Fruit fly (Drosophila melanogaster) whole organism, embryonic: ENCODE data around the gene MED15.
A peak's percentile ranks its signal among the peaks of the same experiment; 100 is the strongest.

Source experiments
- CG10274 ChIP-seq: fragments of 200-800 bp; sonication (Bioruptor generic); optimal IDR thresholded peaks from 3 replicates; lab custom pipeline; 2017; ENCODE audit warnings: missing biosample characterization, mild to moderate bottlenecking, missing genetic modification characterization
- CG10462 ChIP-seq: fragments of 200-800 bp; sonication (Bioruptor generic); optimal IDR thresholded peaks from 2 replicates; lab custom pipeline; 2016; ENCODE audit warnings: missing biosample characterization, missing genetic modification characterization
- CG11247 ChIP-seq: fragments of 200-800 bp; sonication (Bioruptor generic); IDR thresholded peaks from 2 replicates; pipeline ENCODE4 v1.3.6; 2022; ENCODE audit warnings: missing biosample characterization, missing genetic modification characterization
- CG11723 ChIP-seq: fragments of 200-800 bp; sonication (Bioruptor generic); optimal IDR thresholded peaks from 2 replicates; lab custom pipeline; 2017; ENCODE audit warnings: missing biosample characterization, mild to moderate bottlenecking, missing genetic modification characterization
- CG12769 ChIP-seq: fragments of 200-800 bp; sonication (Bioruptor generic); optimal IDR thresholded peaks from 2 replicates; lab custom pipeline; 2019; ENCODE audit warnings: missing biosample characterization, mild to moderate bottlenecking, missing genetic modification characterization, moderate library complexity
- CG13624 ChIP-seq: fragments of 200-800 bp; sonication (Bioruptor generic); optimal IDR thresholded peaks from 2 replicates; lab custom pipeline; 2016; ENCODE audit warnings: missing biosample characterization, missing genetic modification characterization
- CG17361 ChIP-seq: fragments of 200-800 bp; sonication (Bioruptor generic); IDR thresholded peaks from 3 replicates; pipeline ENCODE4 v1.3.6; 2022; ENCODE audit warnings: missing biosample characterization, missing genetic modification characterization
- CG17385 ChIP-seq: fragments of 200-800 bp; sonication (Bioruptor generic); optimal IDR thresholded peaks from 3 replicates; lab custom pipeline; 2018; ENCODE audit warnings: missing biosample characterization, mild to moderate bottlenecking, missing genetic modification characterization
- CG17829 ChIP-seq: fragments of 200-800 bp; optimal IDR thresholded peaks from 2 replicates; lab custom pipeline; 2019; ENCODE audit warnings: missing biosample characterization, mild to moderate bottlenecking, missing genetic modification characterization, moderate library complexity
- CG1792 ChIP-seq: fragments of 200-800 bp; sonication (Bioruptor generic); optimal IDR thresholded peaks from 2 replicates; lab custom pipeline; 2016; ENCODE audit warnings: missing biosample characterization, missing genetic modification characterization
- CG18599 ChIP-seq: fragments of 200-800 bp; sonication (Bioruptor generic); optimal IDR thresholded peaks from 3 replicates; lab custom pipeline; 2017; ENCODE audit warnings: missing biosample characterization, missing genetic modification characterization, mild to moderate bottlenecking, moderate library complexity, missing genetic modification reagents
- CG31441 ChIP-seq: fragments of 200-800 bp; sonication (Bioruptor generic); IDR thresholded peaks from 2 replicates; pipeline ENCODE4 v1.3.6; 2022; ENCODE audit warnings: missing biosample characterization, missing genetic modification characterization
- CG4617 ChIP-seq: fragments of 200-800 bp; sonication (Bioruptor generic); optimal IDR thresholded peaks from 3 replicates; lab custom pipeline; 2016; ENCODE audit warnings: missing biosample characterization, missing genetic modification characterization, borderline replicate concordance
- CG4730 ChIP-seq: fragments of 200-800 bp; sonication (Bioruptor generic); IDR thresholded peaks from 2 replicates; pipeline ENCODE4 v1.3.6; 2022; ENCODE audit warnings: missing biosample characterization, missing genetic modification characterization
- CG7556 ChIP-seq: fragments of 200-800 bp; sonication (Bioruptor generic); optimal IDR thresholded peaks from 2 replicates; lab custom pipeline; 2017; ENCODE audit warnings: missing biosample characterization, mild to moderate bottlenecking, missing genetic modification characterization
- CG7745 ChIP-seq: fragments of 200-800 bp; sonication (Bioruptor generic); optimal IDR thresholded peaks from 2 replicates; lab custom pipeline; 2018; ENCODE audit warnings: missing biosample characterization, mild to moderate bottlenecking, missing genetic modification characterization, moderate library complexity
- CG9215 ChIP-seq: fragments of 200-800 bp; sonication (Bioruptor generic); IDR thresholded peaks from 2 replicates; pipeline ENCODE4 v1.3.6; 2022; ENCODE audit warnings: missing biosample characterization, missing genetic modification characterization
- CG9609 ChIP-seq: fragments of 200-800 bp; sonication (Bioruptor generic); optimal IDR thresholded peaks from 3 replicates; lab custom pipeline; 2016; ENCODE audit warnings: missing biosample characterization, missing genetic modification characterization
- CG9876 ChIP-seq: fragments of 200-800 bp; sonication (Bioruptor generic); optimal IDR thresholded peaks from 2 replicates; lab custom pipeline; 2016; ENCODE audit warnings: missing biosample characterization, missing genetic modification characterization
- Chrac-16 ChIP-seq: fragments of 200-800 bp; sonication (Bioruptor generic); optimal IDR thresholded peaks from 3 replicates; lab custom pipeline; 2016; ENCODE audit warnings: missing biosample characterization, missing genetic modification characterization
- E2f2 ChIP-seq: fragments of 200-800 bp; sonication (Bioruptor generic); IDR thresholded peaks from 2 replicates; pipeline ENCODE4 v1.3.6; 2022; ENCODE audit warnings: missing biosample characterization, missing genetic modification characterization
- Elba2 ChIP-seq: fragments of 200-800 bp; sonication (Bioruptor generic); optimal IDR thresholded peaks from 3 replicates; lab custom pipeline; 2016; ENCODE audit warnings: missing biosample characterization, missing genetic modification characterization
- HLH4C ChIP-seq: fragments of 200-800 bp; sonication (Bioruptor generic); IDR thresholded peaks from 3 replicates; pipeline ENCODE4 v1.3.6; 2022; ENCODE audit warnings: missing biosample characterization, missing genetic modification characterization; ENCODE audit not compliant: partially characterized antibody
- HmgZ ChIP-seq: fragments of 200-800 bp; sonication (Bioruptor generic); optimal IDR thresholded peaks from 2 replicates; lab custom pipeline; 2018; ENCODE audit warnings: missing biosample characterization, mild to moderate bottlenecking, missing genetic modification characterization
- Hr78 ChIP-seq, 2 experiments: fragments of 200-800 bp in 1 of 2; fragments of >200 bp in 1 of 2; sonication (Bioruptor generic) in 1 of 2; optimal IDR thresholded peaks; 2 replicates each; lab custom pipeline; 2017 to 2019; ENCODE audit warnings: missing biosample characterization in 2 of 2, missing genetic modification characterization in 2 of 2, mild to moderate bottlenecking in 1 of 2, moderate library complexity in 1 of 2
- Mad ChIP-seq: fragments of 200-800 bp; sonication (Bioruptor generic); optimal IDR thresholded peaks from 2 replicates; lab custom pipeline; 2016; ENCODE audit warnings: missing biosample characterization, missing genetic modification characterization
- Neu2 ChIP-seq: fragments of 200-800 bp; sonication (Bioruptor generic); optimal IDR thresholded peaks from 3 replicates; lab custom pipeline; 2016; ENCODE audit warnings: missing biosample characterization, missing genetic modification characterization, borderline replicate concordance
- Opbp ChIP-seq: fragments of 200-800 bp; sonication (Bioruptor generic); IDR thresholded peaks from 3 replicates; pipeline ENCODE4 v1.3.6; 2022; ENCODE audit warnings: missing biosample characterization, missing genetic modification characterization; ENCODE audit not compliant: partially characterized antibody
- Sry-β ChIP-seq: fragments of 200-800 bp; sonication (Bioruptor generic); optimal IDR thresholded peaks from 2 replicates; lab custom pipeline; 2018; ENCODE audit warnings: missing biosample characterization, mild to moderate bottlenecking, missing genetic modification characterization, moderate library complexity
- Sry-δ ChIP-seq: fragments of 200-800 bp; sonication (Bioruptor generic); optimal IDR thresholded peaks from 2 replicates; lab custom pipeline; 2016; ENCODE audit warnings: missing biosample characterization, missing genetic modification characterization
- Vsx1 ChIP-seq: fragments of 200-800 bp; sonication (Bioruptor generic); optimal IDR thresholded peaks from 2 replicates; lab custom pipeline; 2017; ENCODE audit warnings: missing biosample characterization, mild to moderate bottlenecking, missing genetic modification characterization, missing genetic modification reagents
- bowl ChIP-seq: fragments of 200-800 bp; sonication (Bioruptor generic); IDR thresholded peaks from 2 replicates; pipeline ENCODE4 v1.3.6; 2022; ENCODE audit warnings: missing biosample characterization, missing genetic modification characterization
- dati ChIP-seq: fragments of 200-800 bp; sonication (Bioruptor generic); IDR thresholded peaks from 2 replicates; pipeline ENCODE4 v1.3.6; 2022; ENCODE audit warnings: missing biosample characterization, missing genetic modification characterization
- dysf ChIP-seq: fragments of 200-800 bp; sonication (Bioruptor generic); IDR thresholded peaks from 3 replicates; pipeline ENCODE4 v1.3.6; 2022; ENCODE audit warnings: missing biosample characterization, missing genetic modification characterization
- ems ChIP-seq: fragments of 200-800 bp; sonication (Bioruptor generic); optimal IDR thresholded peaks from 3 replicates; lab custom pipeline; 2016; ENCODE audit warnings: missing biosample characterization, missing genetic modification characterization
- fd64A ChIP-seq: fragments of 200-800 bp; sonication (Bioruptor generic); optimal IDR thresholded peaks from 3 replicates; lab custom pipeline; 2018; ENCODE audit warnings: missing biosample characterization, mild to moderate bottlenecking, missing genetic modification characterization
- fu2 ChIP-seq: fragments of 200-800 bp; sonication (Bioruptor generic); optimal IDR thresholded peaks from 2 replicates; lab custom pipeline; 2016; ENCODE audit warnings: missing biosample characterization, missing genetic modification characterization
- grau ChIP-seq: fragments of 200-800 bp; optimal IDR thresholded peaks from 3 replicates; lab custom pipeline; 2019; ENCODE audit warnings: missing biosample characterization, mild to moderate bottlenecking, missing genetic modification characterization, moderate library complexity
- her ChIP-seq: fragments of 200-800 bp; sonication (Bioruptor generic); optimal IDR thresholded peaks from 2 replicates; lab custom pipeline; 2016; ENCODE audit warnings: missing biosample characterization, missing genetic modification characterization
- hth ChIP-seq: fragments of >200 bp; optimal IDR thresholded peaks from 2 replicates; lab custom pipeline; 2017; ENCODE audit warnings: inconsistent platforms
- klu ChIP-seq: fragments of 200-800 bp; sonication (Bioruptor generic); IDR thresholded peaks from 2 replicates; pipeline ENCODE4 v1.3.6; 2022; ENCODE audit warnings: missing biosample characterization, missing genetic modification characterization
- lab ChIP-seq: fragments of 200-800 bp; sonication (Bioruptor generic); optimal IDR thresholded peaks from 3 replicates; lab custom pipeline; 2017; ENCODE audit warnings: missing biosample characterization, missing genetic modification characterization, mild to moderate bottlenecking, moderate library complexity, missing genetic modification reagents
- lov ChIP-seq, 2 experiments: fragments of 200-800 bp in 1 of 2; fragments of >200 bp in 1 of 2; sonication (Bioruptor generic) in 1 of 2; IDR thresholded peaks in 1 of 2; optimal IDR thresholded peaks in 1 of 2; 2 replicates in 1 of 2; 3 replicates in 1 of 2; pipeline versions ENCODE4 v1.3.6 to Lab custom; 2017 to 2022; ENCODE audit warnings: missing biosample characterization in 1 of 2, missing genetic modification characterization in 1 of 2
- p53 ChIP-seq: fragments of 200-800 bp; sonication (Bioruptor generic); optimal IDR thresholded peaks from 2 replicates; lab custom pipeline; 2016; ENCODE audit warnings: missing biosample characterization, missing genetic modification characterization
- phol ChIP-seq: fragments of 200-800 bp; sonication (Bioruptor generic); optimal IDR thresholded peaks from 3 replicates; lab custom pipeline; 2018; ENCODE audit warnings: missing biosample characterization, mild to moderate bottlenecking, missing genetic modification characterization, moderate library complexity
- prd ChIP-seq, 3 experiments: fragments of >200 bp in 2 of 3; fragments of 200-800 bp in 1 of 3; sonication (Bioruptor generic) in 1 of 3; optimal IDR thresholded peaks in 2 of 3; IDR thresholded peaks in 1 of 3; 2 replicates in 2 of 3; 3 replicates in 1 of 3; pipeline versions ENCODE4 v1.3.6 to Lab custom; 2017 to 2022; ENCODE audit warnings: missing biosample characterization in 1 of 3, missing genetic modification characterization in 1 of 3
- salm ChIP-seq: fragments of 200-800 bp; sonication (Bioruptor generic); optimal IDR thresholded peaks from 2 replicates; lab custom pipeline; 2018; ENCODE audit warnings: missing biosample characterization, mild to moderate bottlenecking, missing genetic modification characterization
- stc ChIP-seq: fragments of 200-800 bp; sonication (Bioruptor generic); IDR thresholded peaks from 2 replicates; pipeline ENCODE4 v1.3.6; 2022; ENCODE audit warnings: missing biosample characterization, missing genetic modification characterization
- tll ChIP-seq, 2 experiments: fragments of 200-800 bp in 1 of 2; fragments of >200 bp in 1 of 2; sonication (Bioruptor generic) in 1 of 2; optimal IDR thresholded peaks; 2 replicates each; lab custom pipeline; 2017 to 2019; ENCODE audit warnings: missing biosample characterization in 2 of 2, missing genetic modification characterization in 2 of 2, mild to moderate bottlenecking in 1 of 2, moderate library complexity in 1 of 2
- yki ChIP-seq: fragments of >200 bp; optimal IDR thresholded peaks from 3 replicates; lab custom pipeline; 2018
- zf30C ChIP-seq: fragments of 200-800 bp; sonication (Bioruptor generic); optimal IDR thresholded peaks from 3 replicates; lab custom pipeline; 2018; ENCODE audit warnings: missing biosample characterization, mild to moderate bottlenecking, missing genetic modification characterization

The MED15 gene

DNA sequence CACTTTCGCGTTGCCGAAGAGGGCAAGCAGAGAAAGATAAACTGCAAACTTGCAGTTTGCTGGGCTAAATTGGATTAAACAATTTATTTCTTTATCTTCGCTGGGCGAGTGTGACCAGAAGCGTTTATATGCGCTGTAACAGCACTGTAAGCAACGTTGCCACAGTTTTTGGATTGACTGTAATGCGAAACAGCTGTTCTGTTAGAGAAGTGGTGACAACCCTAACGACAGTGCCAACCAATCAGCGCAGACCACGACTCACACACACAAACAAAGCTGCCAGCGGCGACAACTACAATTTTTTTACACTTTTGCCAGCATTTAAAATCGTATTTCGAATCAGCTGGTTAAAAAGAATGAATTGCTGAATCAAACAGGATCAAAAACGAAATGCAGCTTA is 19.9 kb upstream of the MED15 start, which contains the start of the genes crq and shv (continued):
- TF ChIP-seq stc (GFP tag; lab: Robert Waterston, UW) (no peak), CG10462 (GFP tag; lab: Kevin White, UChicago) (no peak), her (GFP tag; lab: Kevin White, UChicago) (no peak), grau (no peak), CG18599 (GFP tag; lab: Kevin White, UChicago) (no peak), phol (tag; lab: Kevin White, UChicago) (peak; percentile 0), Hr78 (GFP tag; optimal IDR thresholded peaks at IDR 0.05; lab: Kevin White, UChicago) (no peak), CG17361 (no peak), klu (GFP tag; lab: Robert Waterston, UW) (no peak), zf30C (GFP tag; lab: Kevin White, UChicago) (peak; percentile 15), hth (no peak), CG31441 (GFP tag; lab: Robert Waterston, UW) (no peak), Mad (no peak), salm (tag; lab: Kevin White, UChicago) (no peak), CG13624 (no peak), dati (GFP tag; lab: Robert Waterston, UW) (no peak), lov (optimal IDR thresholded peaks at IDR 0.05; lab: Kevin White, UChicago) (no peak), lov (GFP tag; IDR thresholded peaks at IDR 0.05; lab: Robert Waterston, UW) (no peak), E2f2 (GFP tag; lab: Robert Waterston, UW) (peak; percentile 37; the same call in 1 of the 2 replicates), Chrac-16 (GFP tag; lab: Kevin White, UChicago) (no peak), CG1792 (GFP tag; lab: Kevin White, UChicago) (no peak), CG17385 (no peak), CG9215 (no peak), CG11723 (no peak), Neu2 (GFP tag; lab: Kevin White, UChicago) (no peak), CG9876 (no peak), CG11247 (GFP tag; lab: Robert Waterston, UW) (no peak), Vsx1 (GFP tag; lab: Kevin White, UChicago) (no peak), fu2 (GFP tag; lab: Kevin White, UChicago) (no peak), HmgZ (tag; lab: Kevin White, UChicago) (peak; percentile 66), Opbp (GFP tag; lab: Robert Waterston, UW) (peak; percentile 36; the same call in 1 of the 3 replicates), Sry-β (GFP tag; lab: Kevin White, UChicago) (no peak), lab (no peak), yki (lab: Kevin White, UChicago) (no peak), fd64A (GFP tag; lab: Kevin White, UChicago) (no peak), CG12769 (tag; lab: Kevin White, UChicago) (no peak), tll (GFP tag; optimal IDR thresholded peaks at IDR 0.05; lab: Kevin White, UChicago) (no peak), CG10274 (no peak), HLH4C (GFP tag; lab: Robert Waterston, UW) (no peak), dysf (no peak), CG9609 (no peak), CG7556 (GFP tag; lab: Kevin White, UChicago) (no peak), CG7745 (tag; lab: Kevin White, UChicago) (no peak), bowl (no peak), CG4617 (peak; percentile 72), CG4730 (no peak), ems (no peak), CG17829 (tag; lab: Kevin White, UChicago) (peak; percentile 43), prd (optimal IDR thresholded peaks at IDR 0.05; lab: Kevin White, UChicago) (no peak), prd (GFP tag; IDR thresholded peaks at IDR 0.05; lab: Robert Waterston, UW) (no peak), p53 (no peak), Elba2 (GFP tag; lab: Kevin White, UChicago) (peak; percentile 63), Sry-δ (GFP tag; lab: Kevin White, UChicago) (peak; percentile 3)
